Fruit fly (Drosophila melanogaster) whole organism, prepupa: ENCODE measurements around the gene CG33514.

ENCODE experiments used
- CG16779 ChIP-seq: fragments of 200-800 bp; sonication (Bioruptor generic); optimal IDR thresholded peaks from 3 replicates; lab custom pipeline; 2017; ENCODE audit warnings: missing biosample characterization, mild to moderate bottlenecking, missing genetic modification characterization
- CG31627 ChIP-seq: fragments of 200-800 bp; sonication (Bioruptor generic); optimal IDR thresholded peaks from 3 replicates; lab custom pipeline; 2016; ENCODE audit warnings: missing biosample characterization, missing genetic modification characterization
- CG8319 ChIP-seq: fragments of 200-800 bp; sonication (Bioruptor generic); optimal IDR thresholded peaks from 3 replicates; lab custom pipeline; 2016; ENCODE audit warnings: missing biosample characterization, missing genetic modification characterization

dm6 chr3L:4392851-4393250 is 27.6 kb downstream of the CG33514 start:
- TF ChIP-seq CG8319, result no peak
- TF ChIP-seq CG31627 (GFP tag; lab: Kevin White, UChicago), result no peak
- TF ChIP-seq CG16779 (tag; lab: Kevin White, UChicago), result no peak
